Worm (Caenorhabditis elegans) whole organism, L2 larva: ENCODE data around the gene C23G10.2.

Source experiments
- F13H6.1 ChIP-seq: sonication (generic microtip); optimal IDR thresholded peaks from 2 replicates; lab custom pipeline; 2016; ENCODE audit warnings: missing genetic modification characterization, missing compliant biosample characterization
- ZK546.5 ChIP-seq: sonication (generic microtip); optimal IDR thresholded peaks from 2 replicates; lab custom pipeline; 2017; ENCODE audit warnings: missing biosample characterization, missing genetic modification characterization
- aly-2 ChIP-seq: fragments of 150-350 bp; optimal IDR thresholded peaks from 2 replicates; lab custom pipeline; 2014; ENCODE audit warnings: missing biosample characterization, missing genetic modification characterization
- crh-2 ChIP-seq: sonication (generic microtip); optimal IDR thresholded peaks from 2 replicates; lab custom pipeline; 2017; ENCODE audit warnings: missing biosample characterization, missing genetic modification characterization
- elt-1 ChIP-seq: fragments of 150-350 bp; optimal IDR thresholded peaks from 2 replicates; lab custom pipeline; 2014; ENCODE audit warnings: missing biosample characterization, missing genetic modification characterization
- lin-13 ChIP-seq: fragments of 150-350 bp; optimal IDR thresholded peaks from 2 replicates; lab custom pipeline; 2014; ENCODE audit warnings: missing biosample characterization, missing genetic modification reagents, missing genetic modification characterization
- lin-39 ChIP-seq: fragments of 150-350 bp; optimal IDR thresholded peaks from 2 replicates; lab custom pipeline; 2014; ENCODE audit warnings: missing biosample characterization, missing genetic modification reagents, missing genetic modification characterization
- mbf-1 ChIP-seq: sonication (generic microtip); optimal IDR thresholded peaks from 2 replicates; lab custom pipeline; 2017; ENCODE audit warnings: missing biosample characterization, missing genetic modification characterization
- nhr-25 ChIP-seq: fragments of 150-350 bp; sonication (generic microtip); optimal IDR thresholded peaks from 3 replicates; lab custom pipeline; 2014; ENCODE audit warnings: missing biosample characterization, missing genetic modification characterization
- nhr-6 ChIP-seq: fragments of 150-350 bp; optimal IDR thresholded peaks from 2 replicates; lab custom pipeline; 2014; ENCODE audit warnings: missing biosample characterization, missing genetic modification characterization
- peb-1 ChIP-seq: fragments of 150-350 bp; optimal IDR thresholded peaks from 2 replicates; lab custom pipeline; 2014; ENCODE audit warnings: missing biosample characterization, missing genetic modification characterization
- sma-3 ChIP-seq: sonication (generic microtip); optimal IDR thresholded peaks from 2 replicates; lab custom pipeline; 2016; ENCODE audit warnings: missing genetic modification reagents, missing genetic modification characterization, missing compliant biosample characterization
- snpc-4 ChIP-seq: fragments of 150-350 bp; optimal IDR thresholded peaks from 2 replicates; lab custom pipeline; 2014; ENCODE audit warnings: missing biosample characterization, missing genetic modification characterization
- unc-39 ChIP-seq: fragments of 150-350 bp; optimal IDR thresholded peaks from 2 replicates; lab custom pipeline; 2014; ENCODE audit warnings: missing biosample characterization, missing genetic modification characterization
- unc-62 ChIP-seq: fragments of 150-350 bp; optimal IDR thresholded peaks from 2 replicates; lab custom pipeline; 2014; ENCODE audit warnings: missing biosample characterization, missing genetic modification reagents, missing genetic modification characterization
- ztf-11 ChIP-seq: sonication (generic microtip); optimal IDR thresholded peaks from 2 replicates; lab custom pipeline; 2017; ENCODE audit warnings: missing biosample characterization, missing genetic modification characterization

The C23G10.2 gene

DNA sequence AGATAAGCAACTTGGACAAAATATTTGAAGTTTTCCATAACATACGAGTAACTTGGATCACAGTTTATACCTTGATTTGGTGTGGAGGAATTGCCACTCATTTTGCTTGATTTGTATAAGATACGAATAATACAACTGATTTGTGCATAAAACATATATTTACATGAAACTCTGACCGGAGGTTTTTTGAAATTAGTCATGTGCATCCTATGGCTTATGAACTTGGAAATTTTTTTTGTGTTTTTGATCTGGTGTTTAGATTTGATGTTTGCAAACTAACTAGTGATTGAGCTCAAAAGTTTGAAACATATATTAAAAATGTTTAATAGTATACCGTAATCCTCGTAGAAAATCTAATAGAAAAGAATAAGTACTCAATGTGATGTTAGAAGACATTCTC, 46.9 kb downstream of the C23G10.2 start, which contains the start of gene srg-8:
Gene srg-8, minus strand, starts transcription at position 101 of the 400 bp plus-strand sequence.
- no peak for TF ChIP-seq ztf-11
- no peak for TF ChIP-seq lin-13
- no peak for TF ChIP-seq F13H6.1 (tag; lab: Kevin White, UChicago)
- TF ChIP-seq unc-39 = no peak
- TF ChIP-seq peb-1 (tag; lab: Kevin White, UChicago) = no peak
- no peak for TF ChIP-seq snpc-4 (tag; lab: Kevin White, UChicago)
- TF ChIP-seq ZK546.5 = no peak
- TF ChIP-seq aly-2 (tag; lab: Kevin White, UChicago) = no peak

DNA sequence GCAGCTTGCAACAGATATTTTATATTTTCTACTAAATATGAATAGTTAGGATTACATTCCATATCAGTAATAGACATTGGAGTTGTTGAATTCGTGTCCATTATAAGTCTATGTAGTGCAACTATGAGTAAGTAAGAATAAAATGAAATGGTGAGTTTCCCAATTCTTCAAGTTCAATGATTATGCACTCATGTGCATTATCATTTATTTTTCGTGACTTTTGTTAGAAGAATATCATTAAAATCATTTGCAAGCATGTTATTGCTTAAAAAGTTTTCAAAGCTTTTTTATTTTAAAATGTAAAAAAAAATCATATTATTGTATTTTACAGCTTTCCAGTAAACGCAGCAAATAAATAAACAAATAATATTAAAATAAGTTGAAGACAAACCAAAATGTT, 48.8 kb downstream of the C23G10.2 start, which contains the start of gene srg-9:
Gene srg-9, minus strand, starts transcription at position 101 of the 400 bp plus-strand sequence.
- TF ChIP-seq elt-1 = no peak
- TF ChIP-seq nhr-25 (tag; lab: Kevin White, UChicago) = no peak
- no peak for TF ChIP-seq mbf-1 (tag; lab: Kevin White, UChicago)
- no peak for TF ChIP-seq sma-3 (GFP tag; lab: Kevin White, UChicago)
- TF ChIP-seq, all 48 proteins: peak for 0

DNA sequence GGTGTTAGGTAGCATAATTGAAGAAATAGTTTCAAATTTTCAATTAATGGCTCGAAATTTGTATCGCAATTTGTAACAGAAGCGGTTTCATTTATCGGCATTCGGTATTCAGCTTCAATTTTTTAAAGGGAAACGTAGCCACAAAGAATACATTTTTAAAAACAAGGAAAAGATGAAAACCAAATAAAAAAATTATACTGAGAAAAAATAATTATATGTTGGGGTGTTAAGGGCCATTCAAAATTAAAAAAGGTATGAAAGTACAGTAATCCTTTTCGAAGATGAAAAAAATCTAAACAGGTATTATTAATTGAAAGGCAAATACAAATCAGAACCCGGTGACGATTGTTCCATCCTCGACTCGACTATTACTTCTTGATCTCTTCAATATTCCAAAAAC, 50.4 kb downstream of the C23G10.2 start, which contains the start of gene srg-1:
Gene srg-1, minus strand, starts transcription at position 101 of the 400 bp plus-strand sequence.
- no peak for TF ChIP-seq nhr-6 (tag; lab: Kevin White, UChicago)
- TF ChIP-seq unc-62 (GFP tag; lab: Kevin White, UChicago) = no peak
- no peak for TF ChIP-seq crh-2
- TF ChIP-seq lin-39 (tag; lab: Kevin White, UChicago) = no peak
